Worm (Caenorhabditis elegans): ENCODE data around the gene rpl-15.

DNA sequence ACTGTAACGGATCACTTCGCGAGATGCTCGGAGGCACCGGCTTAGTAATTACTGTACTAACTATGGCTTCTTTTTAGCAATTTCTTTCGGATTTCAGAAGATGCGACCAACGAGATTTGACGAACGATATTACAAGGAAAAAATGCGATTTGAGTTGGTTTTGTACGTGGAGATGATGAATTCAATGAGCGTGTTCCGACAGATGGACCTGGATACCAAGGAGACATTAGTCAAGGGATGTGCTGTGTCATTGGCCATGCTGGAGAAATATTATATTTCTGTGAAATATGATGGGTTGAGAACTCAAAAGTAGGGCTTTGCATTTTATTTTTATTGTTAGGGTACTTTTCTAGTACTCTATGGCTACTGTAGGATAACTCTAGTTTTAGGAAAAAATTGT lies 23.8 kb downstream of the rpl-15 start:
- TF ChIP-seq egl-27 (tag; optimal IDR thresholded peaks at IDR 0.05) (no peak), lin-39 (tag; optimal IDR thresholded peaks at IDR 0.05) (no peak), zag-1 (tag; optimal IDR thresholded peaks at IDR 0.05) (no peak), lin-15B (tag; optimal IDR thresholded peaks at IDR 0.05) (no peak)
